Worm (Caenorhabditis elegans) whole organism, L3 larva: Measurements from ENCODE around the gene T22H9.1.

Source experiments
- ZK546.5 ChIP-seq: sonication (generic microtip); optimal IDR thresholded peaks from 2 replicates; lab custom pipeline; 2017; ENCODE audit warnings: missing biosample characterization, missing genetic modification characterization
- jun-1 ChIP-seq: fragments of 150-350 bp; optimal IDR thresholded peaks from 2 replicates; lab custom pipeline; 2014; ENCODE audit warnings: missing biosample characterization, missing genetic modification reagents, missing genetic modification characterization
- mdl-1 ChIP-seq: fragments of 150-350 bp; optimal IDR thresholded peaks from 2 replicates; lab custom pipeline; 2014; ENCODE audit warnings: missing biosample characterization, missing genetic modification characterization
- nhr-11 ChIP-seq: fragments of 150-350 bp; optimal IDR thresholded peaks from 2 replicates; lab custom pipeline; 2014; ENCODE audit warnings: missing biosample characterization, missing genetic modification characterization
- nhr-23 ChIP-seq: fragments of 150-350 bp; optimal IDR thresholded peaks from 2 replicates; lab custom pipeline; 2014; ENCODE audit warnings: missing biosample characterization, missing genetic modification reagents, missing genetic modification characterization
- skn-1 ChIP-seq: fragments of 150-350 bp; optimal IDR thresholded peaks from 2 replicates; lab custom pipeline; 2014; ENCODE audit warnings: missing biosample characterization, missing genetic modification characterization
- unc-62 ChIP-seq: fragments of 150-350 bp; sonication (generic microtip); optimal IDR thresholded peaks from 4 replicates; lab custom pipeline; 2014; ENCODE audit warnings: missing biosample characterization, missing genetic modification reagents, missing genetic modification characterization
- zag-1 ChIP-seq: fragments of 150-350 bp; optimal IDR thresholded peaks from 2 replicates; lab custom pipeline; 2014; ENCODE audit warnings: missing biosample characterization, missing genetic modification characterization
- ztf-4 ChIP-seq: fragments of 150-350 bp; optimal IDR thresholded peaks from 2 replicates; lab custom pipeline; 2014; ENCODE audit warnings: missing biosample characterization, missing genetic modification characterization

DNA sequence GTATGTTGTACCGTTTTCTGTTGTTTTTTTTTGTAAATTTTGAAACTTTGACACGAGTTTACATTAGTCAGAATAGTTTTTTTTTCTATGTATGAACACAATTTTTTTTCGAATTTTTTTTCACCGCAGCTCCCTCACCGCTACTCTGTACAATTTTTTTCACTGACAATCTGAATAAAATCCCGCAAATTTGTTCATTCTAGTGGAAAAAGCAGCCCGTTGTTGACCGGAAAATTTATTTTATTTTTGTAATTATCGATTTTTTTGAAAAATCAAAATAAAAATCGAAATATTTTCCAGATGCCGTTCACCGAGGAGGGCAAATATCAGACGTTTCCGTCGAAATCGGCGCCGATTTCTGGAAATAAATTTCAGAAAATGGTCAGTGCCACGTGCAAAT lies at the start of gene T22H9.1:
- TF ChIP-seq ZK546.5 (tag; lab: Kevin White, UChicago) = no peak
- no peak for TF ChIP-seq unc-62 (GFP tag; lab: Kevin White, UChicago)
- no peak for TF ChIP-seq skn-1 (tag; lab: Kevin White, UChicago)
- TF ChIP-seq nhr-23 = no peak
- TF ChIP-seq zag-1 (tag; lab: Kevin White, UChicago) = no peak
- TF ChIP-seq jun-1 (tag; lab: Kevin White, UChicago) = no peak
- no peak for TF ChIP-seq mdl-1 (tag; lab: Kevin White, UChicago)
- no peak for TF ChIP-seq ztf-4 (tag; lab: Kevin White, UChicago)
- TF ChIP-seq nhr-11 = no peak
